Fruit fly (Drosophila melanogaster) whole organism, embryonic: ENCODE results near the gene Rrp45.

ENCODE experiments used
- Atf3 ChIP-seq: fragments of 200-800 bp; sonication (Bioruptor generic); optimal IDR thresholded peaks from 3 replicates; lab custom pipeline; 2016; ENCODE audit warnings: missing biosample characterization, missing genetic modification characterization
- CG10565 ChIP-seq: fragments of 200-800 bp; sonication (Bioruptor generic); optimal IDR thresholded peaks from 3 replicates; lab custom pipeline; 2016; ENCODE audit warnings: missing biosample characterization, mild to moderate bottlenecking, missing genetic modification characterization
- CG13424 ChIP-seq: fragments of 200-800 bp; sonication (Bioruptor generic); optimal IDR thresholded peaks from 2 replicates; lab custom pipeline; 2019; ENCODE audit warnings: missing biosample characterization, mild to moderate bottlenecking, missing genetic modification characterization, moderate library complexity
- CG14667 ChIP-seq: fragments of 200-800 bp; sonication (Bioruptor generic); IDR thresholded peaks from 2 replicates; pipeline ENCODE4 v1.3.6; 2022; ENCODE audit warnings: missing biosample characterization, missing genetic modification characterization
- CG16779 ChIP-seq: fragments of 200-800 bp; sonication (Bioruptor generic); IDR thresholded peaks from 2 replicates; pipeline ENCODE4 v1.3.6; 2022; ENCODE audit warnings: missing biosample characterization, missing genetic modification characterization
- CG17361 ChIP-seq: fragments of 200-800 bp; sonication (Bioruptor generic); IDR thresholded peaks from 3 replicates; pipeline ENCODE4 v1.3.6; 2022; ENCODE audit warnings: missing biosample characterization, missing genetic modification characterization
- CG17568 ChIP-seq: fragments of 200-800 bp; sonication (Bioruptor generic); optimal IDR thresholded peaks from 2 replicates; lab custom pipeline; 2018; ENCODE audit warnings: missing biosample characterization, mild to moderate bottlenecking, missing genetic modification characterization, moderate library complexity
- CG18262 ChIP-seq: fragments of 200-800 bp; optimal IDR thresholded peaks from 3 replicates; lab custom pipeline; 2019; ENCODE audit warnings: missing biosample characterization, mild to moderate bottlenecking, missing genetic modification characterization, moderate library complexity
- CG34422 ChIP-seq: fragments of 200-800 bp; sonication (Bioruptor generic); IDR thresholded peaks from 3 replicates; pipeline ENCODE4 v1.3.6; 2022; ENCODE audit warnings: missing biosample characterization, missing genetic modification characterization
- CG4424 ChIP-seq: fragments of 200-800 bp; sonication (Bioruptor generic); optimal IDR thresholded peaks from 3 replicates; lab custom pipeline; 2016; ENCODE audit warnings: missing biosample characterization, missing genetic modification characterization
- CG4617 ChIP-seq: fragments of 200-800 bp; sonication (Bioruptor generic); optimal IDR thresholded peaks from 3 replicates; lab custom pipeline; 2016; ENCODE audit warnings: missing biosample characterization, missing genetic modification characterization, borderline replicate concordance
- CG4707 ChIP-seq: fragments of 200-800 bp; sonication (Bioruptor generic); optimal IDR thresholded peaks from 2 replicates; lab custom pipeline; 2018; ENCODE audit warnings: missing biosample characterization, mild to moderate bottlenecking, missing genetic modification characterization, moderate library complexity
- CG7357 ChIP-seq: fragments of 200-800 bp; sonication (Bioruptor generic); IDR thresholded peaks from 3 replicates; pipeline ENCODE4 v1.3.6; 2022; ENCODE audit warnings: missing biosample characterization, missing genetic modification characterization
- CG8290 ChIP-seq, 3 experiments: fragments of 200-800 bp; sonication (Bioruptor generic); optimal IDR thresholded peaks; 2 replicates each; lab custom pipeline; 2016 to 2019; ENCODE audit warnings: missing biosample characterization in 3 of 3, missing genetic modification characterization in 3 of 3, mild to moderate bottlenecking in 2 of 3, moderate library complexity in 1 of 3
- CG8924 ChIP-seq: fragments of 200-800 bp; optimal IDR thresholded peaks from 3 replicates; lab custom pipeline; 2019; ENCODE audit warnings: missing biosample characterization, mild to moderate bottlenecking, missing genetic modification characterization, moderate library complexity
- CG9215 ChIP-seq: fragments of 200-800 bp; sonication (Bioruptor generic); IDR thresholded peaks from 2 replicates; pipeline ENCODE4 v1.3.6; 2022; ENCODE audit warnings: missing biosample characterization, missing genetic modification characterization
- Dbx ChIP-seq: fragments of 200-800 bp; sonication (Bioruptor generic); IDR thresholded peaks from 3 replicates; pipeline ENCODE4 v1.3.6; 2022; ENCODE audit warnings: missing biosample characterization, missing genetic modification characterization
- Dek ChIP-seq: fragments of 200-800 bp; sonication (Bioruptor generic); optimal IDR thresholded peaks from 3 replicates; lab custom pipeline; 2019; ENCODE audit warnings: missing biosample characterization, mild to moderate bottlenecking, missing genetic modification characterization, moderate library complexity
- Dip2 ChIP-seq: fragments of 200-800 bp; sonication (Bioruptor generic); IDR thresholded peaks from 2 replicates; pipeline ENCODE4 v1.3.6; 2022; ENCODE audit warnings: missing biosample characterization, missing genetic modification characterization
- GATAe ChIP-seq: fragments of 200-800 bp; sonication (Bioruptor generic); conservative IDR thresholded peaks from 2 replicates; pipeline ENCODE4 v1.3.6; 2022; ENCODE audit warnings: missing biosample characterization, missing genetic modification characterization
- Nf-YB ChIP-seq: fragments of 200-800 bp; sonication (Bioruptor generic); optimal IDR thresholded peaks from 3 replicates; lab custom pipeline; 2019; ENCODE audit warnings: missing biosample characterization, mild to moderate bottlenecking, missing genetic modification characterization, moderate library complexity
- Sry-β ChIP-seq: fragments of 200-800 bp; sonication (Bioruptor generic); optimal IDR thresholded peaks from 2 replicates; lab custom pipeline; 2018; ENCODE audit warnings: missing biosample characterization, mild to moderate bottlenecking, missing genetic modification characterization, moderate library complexity
- Sry-δ ChIP-seq: fragments of 200-800 bp; sonication (Bioruptor generic); optimal IDR thresholded peaks from 2 replicates; lab custom pipeline; 2016; ENCODE audit warnings: missing biosample characterization, missing genetic modification characterization
- Tbp ChIP-seq: fragments of >200 bp; optimal IDR thresholded peaks from 2 replicates; lab custom pipeline; 2018; ENCODE audit warnings: missing biosample characterization, missing genetic modification characterization
- ap ChIP-seq: fragments of 200-800 bp; sonication (Bioruptor generic); IDR thresholded peaks from 2 replicates; pipeline ENCODE4 v1.3.6; 2022; ENCODE audit warnings: missing biosample characterization, missing genetic modification characterization
- bbx ChIP-seq: fragments of 200-800 bp; sonication (Bioruptor generic); IDR thresholded peaks from 2 replicates; pipeline ENCODE4 v1.3.6; 2022; ENCODE audit warnings: missing biosample characterization, missing genetic modification characterization; ENCODE audit not compliant: partially characterized antibody
- cas ChIP-seq: fragments of 200-800 bp; sonication (Bioruptor generic); IDR thresholded peaks from 2 replicates; pipeline ENCODE4 v1.3.6; 2022; ENCODE audit warnings: missing biosample characterization, missing genetic modification characterization
- ci ChIP-seq: fragments of 200-800 bp; sonication (Bioruptor generic); IDR thresholded peaks from 3 replicates; pipeline ENCODE4 v1.3.6; 2022; ENCODE audit warnings: missing biosample characterization, missing genetic modification characterization
- crp ChIP-seq, 2 experiments: fragments of 200-800 bp; sonication (Bioruptor generic); optimal IDR thresholded peaks; 2 replicates in 1 of 2; 3 replicates in 1 of 2; lab custom pipeline; 2017; ENCODE audit warnings: missing biosample characterization in 2 of 2, missing genetic modification characterization in 2 of 2, mild to moderate bottlenecking in 1 of 2, moderate library complexity in 1 of 2
- disco-r ChIP-seq: fragments of 200-800 bp; sonication (Bioruptor generic); optimal IDR thresholded peaks from 2 replicates; lab custom pipeline; 2016; ENCODE audit warnings: missing biosample characterization, missing genetic modification characterization
- dm ChIP-seq: fragments of 200-800 bp; sonication (Bioruptor generic); optimal IDR thresholded peaks from 3 replicates; lab custom pipeline; 2016; ENCODE audit warnings: missing biosample characterization, missing genetic modification characterization
- dmrt99B ChIP-seq: fragments of 200-800 bp; sonication (Bioruptor generic); optimal IDR thresholded peaks from 2 replicates; lab custom pipeline; 2018; ENCODE audit warnings: missing biosample characterization, mild to moderate bottlenecking, missing genetic modification characterization, moderate library complexity
- esg ChIP-seq: fragments of 200-800 bp; sonication (Bioruptor generic); conservative IDR thresholded peaks from 2 replicates; pipeline ENCODE4 v1.3.6; 2022; ENCODE audit warnings: missing biosample characterization, missing genetic modification characterization
- exex ChIP-seq: fragments of 200-800 bp; sonication (Bioruptor generic); optimal IDR thresholded peaks from 4 replicates; lab custom pipeline; 2018; ENCODE audit warnings: missing biosample characterization, mild to moderate bottlenecking, missing genetic modification characterization, moderate library complexity
- gem ChIP-seq: fragments of 200-800 bp; sonication (Bioruptor generic); optimal IDR thresholded peaks from 2 replicates; lab custom pipeline; 2019; ENCODE audit warnings: missing biosample characterization, mild to moderate bottlenecking, missing genetic modification characterization, moderate library complexity
- gsb ChIP-seq: fragments of 200-800 bp; sonication (Bioruptor generic); IDR thresholded peaks from 2 replicates; pipeline ENCODE4 v1.3.6; 2022; ENCODE audit warnings: missing biosample characterization, missing genetic modification characterization
- hb ChIP-seq: fragments of 200-800 bp; sonication (Bioruptor generic); IDR thresholded peaks from 3 replicates; pipeline ENCODE4 v1.3.6; 2022; ENCODE audit warnings: missing biosample characterization, missing genetic modification characterization; ENCODE audit not compliant: partially characterized antibody
- inv ChIP-seq: fragments of 200-800 bp; sonication (Bioruptor generic); IDR thresholded peaks from 2 replicates; pipeline ENCODE4 v1.3.6; 2022; ENCODE audit warnings: missing biosample characterization, missing genetic modification characterization; ENCODE audit not compliant: partially characterized antibody
- nerfin-2 ChIP-seq: fragments of 200-800 bp; sonication (Bioruptor generic); IDR thresholded peaks from 2 replicates; pipeline ENCODE4 v1.3.6; 2022; ENCODE audit warnings: missing biosample characterization, missing genetic modification characterization; ENCODE audit not compliant: partially characterized antibody
- org-1 ChIP-seq: fragments of 200-800 bp; sonication (Bioruptor generic); optimal IDR thresholded peaks from 2 replicates; lab custom pipeline; 2017; ENCODE audit warnings: missing biosample characterization, missing genetic modification characterization
- pita ChIP-seq: fragments of 200-800 bp; sonication (Bioruptor generic); optimal IDR thresholded peaks from 2 replicates; lab custom pipeline; 2017; ENCODE audit warnings: missing biosample characterization, mild to moderate bottlenecking, missing genetic modification characterization
- psq ChIP-seq: fragments of 200-800 bp; sonication (Bioruptor generic); optimal IDR thresholded peaks from 2 replicates; lab custom pipeline; 2017; ENCODE audit warnings: missing biosample characterization, missing genetic modification characterization
- slou ChIP-seq: fragments of 200-800 bp; sonication (Bioruptor generic); optimal IDR thresholded peaks from 3 replicates; lab custom pipeline; 2016; ENCODE audit warnings: missing biosample characterization, missing genetic modification characterization
- tll ChIP-seq, 2 experiments: fragments of 200-800 bp in 1 of 2; fragments of >200 bp in 1 of 2; sonication (Bioruptor generic) in 1 of 2; optimal IDR thresholded peaks; 2 replicates each; lab custom pipeline; 2017 to 2019; ENCODE audit warnings: missing biosample characterization in 2 of 2, missing genetic modification characterization in 2 of 2, mild to moderate bottlenecking in 1 of 2, moderate library complexity in 1 of 2
- trh ChIP-seq: fragments of 200-800 bp; sonication (Bioruptor generic); optimal IDR thresholded peaks from 2 replicates; lab custom pipeline; 2016; ENCODE audit warnings: missing biosample characterization, missing genetic modification characterization
- tx ChIP-seq: fragments of 200-800 bp; sonication (Bioruptor generic); optimal IDR thresholded peaks from 2 replicates; lab custom pipeline; 2016; ENCODE audit warnings: missing biosample characterization, missing genetic modification characterization
- vnd ChIP-seq: fragments of 200-800 bp; sonication (Bioruptor generic); IDR thresholded peaks from 3 replicates; pipeline ENCODE4 v1.3.6; 2022; ENCODE audit warnings: missing biosample characterization, missing genetic modification characterization; ENCODE audit not compliant: partially characterized antibody
- wor ChIP-seq: fragments of 200-800 bp; sonication (Bioruptor generic); IDR thresholded peaks from 2 replicates; pipeline ENCODE4 v1.3.6; 2022; ENCODE audit warnings: missing biosample characterization, missing genetic modification characterization

Rrp45 gene

DNA sequence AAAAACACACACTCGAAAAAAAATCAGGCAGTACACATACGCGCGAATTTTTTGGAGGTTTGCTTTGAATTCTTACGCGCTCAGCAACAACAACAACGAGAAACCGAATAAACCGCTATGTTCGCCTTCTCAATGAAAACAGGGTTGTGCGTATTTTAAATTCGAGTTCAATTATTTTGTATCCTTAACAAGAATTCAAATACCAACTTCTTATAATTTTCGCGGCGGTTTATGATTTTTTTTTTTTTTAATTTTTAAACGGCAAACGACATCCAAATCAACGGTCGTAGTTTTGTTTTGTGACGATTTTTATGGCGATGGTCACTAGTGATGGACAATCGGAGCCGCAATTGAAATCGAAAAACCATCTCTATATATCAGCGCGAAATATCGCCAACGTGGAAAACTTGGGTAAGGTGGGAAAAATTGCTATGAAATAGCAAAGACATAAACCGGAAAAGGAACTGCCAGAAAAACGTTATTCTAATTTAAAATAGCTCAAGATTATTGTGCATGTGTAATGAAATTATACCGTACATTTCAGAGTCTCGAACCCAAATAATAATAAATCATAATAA is 39.4 kb downstream of the Rrp45 start, which contains the start of gene goe (continued):
- peak; percentile 98 for TF ChIP-seq Sry-δ (GFP tag; lab: Kevin White, UChicago)
- TF ChIP-seq ap, result peak; percentile 67
- peak; percentile 72 for TF ChIP-seq trh (GFP tag; lab: Kevin White, UChicago)
- peak; percentile 47 for TF ChIP-seq Nf-YB (GFP tag; lab: Kevin White, UChicago)
- TF ChIP-seq psq (GFP tag; lab: Kevin White, UChicago), result peak; percentile 52
- no peak for TF ChIP-seq Dip2 (GFP tag; lab: Robert Waterston, UW)
- no peak for TF ChIP-seq CG7357
- TF ChIP-seq wor (GFP tag; lab: Robert Waterston, UW), result no peak
- TF ChIP-seq CG17361 (GFP tag; lab: Robert Waterston, UW), result peak; percentile 39; the same call in 2 of the 3 replicates
- peak; percentile 86 for TF ChIP-seq slou (GFP tag; lab: Kevin White, UChicago)
- peak; percentile 76 for TF ChIP-seq vnd (GFP tag; lab: Robert Waterston, UW)
- TF ChIP-seq CG4424 (GFP tag; lab: Kevin White, UChicago), result peak; percentile 70
- no peak for TF ChIP-seq CG10565
- peak; percentile 73 for TF ChIP-seq tx (GFP tag; lab: Kevin White, UChicago)
- TF ChIP-seq gsb (GFP tag; lab: Robert Waterston, UW), result 0 out of 2 replicates have a peak, but pooled peaks have one; percentile 27
- TF ChIP-seq CG13424 (tag; lab: Kevin White, UChicago), result peak; percentile 66
- TF ChIP-seq esg (GFP tag; lab: Robert Waterston, UW), result peak; percentile 24; the same call in 1 of the 2 replicates
- no peak; the same call in 1 of the 2 replicates for TF ChIP-seq cas (GFP tag; lab: Robert Waterston, UW)
- peak; percentile 83 for TF ChIP-seq CG17568
- TF ChIP-seq CG16779 (GFP tag; lab: Robert Waterston, UW), result peak; percentile 74; the same call in 1 of the 2 replicates
- peak; percentile 90 for TF ChIP-seq Dbx (GFP tag; lab: Robert Waterston, UW)
- no peak for TF ChIP-seq Tbp (GFP tag; lab: Kevin White, UChicago)
- peak; percentile 95 for TF ChIP-seq pita (GFP tag; lab: Kevin White, UChicago)
- peak; percentile 63 for TF ChIP-seq CG4707 (GFP tag; lab: Kevin White, UChicago)
- peak; percentile 75 for TF ChIP-seq CG34422 (GFP tag; lab: Robert Waterston, UW)
- TF ChIP-seq dmrt99B (tag; lab: Kevin White, UChicago), result peak; percentile 24
- TF ChIP-seq exex, result peak; percentile 33
- TF ChIP-seq inv (GFP tag; lab: Robert Waterston, UW), result peak; percentile 94
- peak; percentile 87 for TF ChIP-seq dm (GFP tag; lab: Kevin White, UChicago)
- peak; percentile 77 for TF ChIP-seq org-1 (GFP tag; lab: Kevin White, UChicago)
- TF ChIP-seq crp (GFP tag; optimal IDR thresholded peaks at IDR 0.05; lab: Kevin White, UChicago), result peak in 1 of 2 experiments; percentile 44
- peak; percentile 26 for TF ChIP-seq Sry-β (GFP tag; lab: Kevin White, UChicago)
- peak; percentile 31 for TF ChIP-seq CG18262
- peak; percentile 83 for TF ChIP-seq disco-r (GFP tag; lab: Kevin White, UChicago)
- peak; percentile 25 for TF ChIP-seq CG4617
- TF ChIP-seq ci, result peak; percentile 96
- peak; percentile 51; the same call in 1 of the 2 replicates for TF ChIP-seq GATAe
- peak; percentile 74 for TF ChIP-seq Atf3
- TF ChIP-seq bbx (GFP tag; lab: Robert Waterston, UW), result peak; percentile 95
- TF ChIP-seq hb (GFP tag; lab: Robert Waterston, UW), result peak; percentile 74; the same call in 2 of the 3 replicates
- TF ChIP-seq tll (GFP tag; optimal IDR thresholded peaks at IDR 0.05; lab: Kevin White, UChicago), result no peak
- TF ChIP-seq CG14667 (GFP tag; lab: Robert Waterston, UW), result peak; percentile 66
- TF ChIP-seq CG8924, result peak; percentile 30
- TF ChIP-seq Dek (tag; lab: Kevin White, UChicago), result peak; percentile 82
- TF ChIP-seq nerfin-2 (GFP tag; lab: Robert Waterston, UW), result peak; percentile 64
- peak; percentile 83 for TF ChIP-seq CG8290 (GFP tag; optimal IDR thresholded peaks at IDR 0.05; lab: Kevin White, UChicago)
- TF ChIP-seq CG8290 (tag; optimal IDR thresholded peaks at IDR 0.05; lab: Kevin White, UChicago), result peak in 1 of 2 experiments; percentile 90
- TF ChIP-seq gem, result peak; percentile 69
- TF ChIP-seq CG9215, result peak; percentile 75
